Fruit fly (Drosophila melanogaster) whole organism, embryonic: Measurements from ENCODE around the gene Pex11c.

Experiments used
- Abd-B ChIP-seq: fragments of 200-800 bp; sonication (Bioruptor generic); optimal IDR thresholded peaks from 2 replicates; lab custom pipeline; 2018; ENCODE audit warnings: missing biosample characterization, mild to moderate bottlenecking, missing genetic modification characterization, moderate library complexity
- Ada2b ChIP-seq: fragments of 200-800 bp; sonication (Bioruptor generic); IDR thresholded peaks from 2 replicates; pipeline ENCODE4 v1.3.6; 2022; ENCODE audit warnings: missing biosample characterization, missing genetic modification characterization
- Bdp1 ChIP-seq: fragments of 200-800 bp; sonication (Bioruptor generic); optimal IDR thresholded peaks from 3 replicates; lab custom pipeline; 2016; ENCODE audit warnings: missing biosample characterization, missing genetic modification characterization
- BtbVII ChIP-seq: fragments of 200-800 bp; sonication (Bioruptor generic); optimal IDR thresholded peaks from 3 replicates; lab custom pipeline; 2017; ENCODE audit warnings: missing biosample characterization, mild to moderate bottlenecking, missing genetic modification characterization
- CG10543 ChIP-seq: fragments of 200-800 bp; sonication (Bioruptor generic); optimal IDR thresholded peaks from 3 replicates; lab custom pipeline; 2017; ENCODE audit warnings: missing biosample characterization, mild to moderate bottlenecking, missing genetic modification characterization, moderate library complexity
- CG11695 ChIP-seq: fragments of 200-800 bp; sonication (Bioruptor generic); IDR thresholded peaks from 3 replicates; pipeline ENCODE4 v1.3.6; 2022; ENCODE audit warnings: missing biosample characterization, missing genetic modification characterization
- CG13287 ChIP-seq: fragments of 200-800 bp; sonication (Bioruptor generic); IDR thresholded peaks from 2 replicates; pipeline ENCODE4 v1.3.6; 2022; ENCODE audit warnings: missing biosample characterization, missing genetic modification characterization; ENCODE audit not compliant: partially characterized antibody
- CG15011 ChIP-seq: fragments of 200-800 bp; sonication (Bioruptor generic); optimal IDR thresholded peaks from 3 replicates; lab custom pipeline; 2018; ENCODE audit warnings: missing biosample characterization, mild to moderate bottlenecking, missing genetic modification characterization
- CG18599 ChIP-seq: fragments of 200-800 bp; sonication (Bioruptor generic); optimal IDR thresholded peaks from 3 replicates; lab custom pipeline; 2017; ENCODE audit warnings: missing biosample characterization, missing genetic modification characterization, mild to moderate bottlenecking, moderate library complexity, missing genetic modification reagents
- CG2712 ChIP-seq: fragments of 200-800 bp; optimal IDR thresholded peaks from 3 replicates; lab custom pipeline; 2019; ENCODE audit warnings: missing biosample characterization, mild to moderate bottlenecking, missing genetic modification characterization, moderate library complexity
- CG2889 ChIP-seq: fragments of 200-800 bp; sonication (Bioruptor generic); IDR thresholded peaks from 3 replicates; pipeline ENCODE4 v1.3.6; 2022; ENCODE audit warnings: missing biosample characterization, missing genetic modification characterization
- CG3163 ChIP-seq: fragments of 200-800 bp; sonication (Bioruptor generic); optimal IDR thresholded peaks from 3 replicates; lab custom pipeline; 2016; ENCODE audit warnings: missing biosample characterization, missing genetic modification characterization
- CG32532 ChIP-seq: fragments of 200-800 bp; sonication (Bioruptor generic); IDR thresholded peaks from 2 replicates; pipeline ENCODE4 v1.3.6; 2022; ENCODE audit warnings: missing biosample characterization, missing genetic modification characterization
- CG32772 ChIP-seq: fragments of 200-800 bp; sonication (Bioruptor generic); IDR thresholded peaks from 2 replicates; pipeline ENCODE4 v1.3.6; 2022; ENCODE audit warnings: missing biosample characterization, missing genetic modification characterization
- CG3281 ChIP-seq: fragments of 200-800 bp; sonication (Bioruptor generic); optimal IDR thresholded peaks from 3 replicates; lab custom pipeline; 2017; ENCODE audit warnings: missing biosample characterization, mild to moderate bottlenecking, missing genetic modification characterization
- CG6765 ChIP-seq: fragments of 200-800 bp; sonication (Bioruptor generic); optimal IDR thresholded peaks from 3 replicates; lab custom pipeline; 2017; ENCODE audit warnings: missing biosample characterization, mild to moderate bottlenecking, missing genetic modification characterization
- CG7786 ChIP-seq: fragments of 200-800 bp; sonication (Bioruptor generic); optimal IDR thresholded peaks from 2 replicates; lab custom pipeline; 2016; ENCODE audit warnings: missing biosample characterization, missing genetic modification characterization
- CG8281 ChIP-seq: fragments of 200-800 bp; sonication (Bioruptor generic); optimal IDR thresholded peaks from 2 replicates; lab custom pipeline; 2018; ENCODE audit warnings: missing biosample characterization, mild to moderate bottlenecking, missing genetic modification characterization, moderate library complexity
- CoRest ChIP-seq: fragments of 200-800 bp; sonication (Bioruptor generic); optimal IDR thresholded peaks from 3 replicates; lab custom pipeline; 2018; ENCODE audit warnings: missing biosample characterization, mild to moderate bottlenecking, missing genetic modification characterization, moderate library complexity
- Dbx ChIP-seq: fragments of 200-800 bp; sonication (Bioruptor generic); IDR thresholded peaks from 3 replicates; pipeline ENCODE4 v1.3.6; 2022; ENCODE audit warnings: missing biosample characterization, missing genetic modification characterization
- Dll ChIP-seq: fragments of 200-800 bp; sonication (Bioruptor generic); IDR thresholded peaks from 4 replicates; pipeline ENCODE4 v1.3.6; 2022; ENCODE audit warnings: missing biosample characterization, missing genetic modification characterization; ENCODE audit not compliant: partially characterized antibody
- Hand ChIP-seq: fragments of 200-800 bp; sonication (Bioruptor generic); optimal IDR thresholded peaks from 2 replicates; lab custom pipeline; 2017; ENCODE audit warnings: mild to moderate bottlenecking, missing biosample characterization, missing genetic modification reagents, missing genetic modification characterization
- HmgD ChIP-seq: fragments of 200-800 bp; sonication (Bioruptor generic); optimal IDR thresholded peaks from 3 replicates; lab custom pipeline; 2016; ENCODE audit warnings: missing biosample characterization, missing genetic modification characterization
- Hmx ChIP-seq: fragments of 200-800 bp; sonication (Bioruptor generic); optimal IDR thresholded peaks from 2 replicates; lab custom pipeline; 2016; ENCODE audit warnings: missing biosample characterization, missing genetic modification characterization
- Pdp1 ChIP-seq, 2 experiments: fragments of 200-800 bp; sonication (Bioruptor generic); optimal IDR thresholded peaks; 3 replicates each; lab custom pipeline; 2016; ENCODE audit warnings: missing biosample characterization in 2 of 2, missing genetic modification characterization in 2 of 2, mild to moderate bottlenecking in 1 of 2, moderate library complexity in 1 of 2
- Ravus ChIP-seq: fragments of 200-800 bp; sonication (Bioruptor generic); IDR thresholded peaks from 2 replicates; pipeline ENCODE4 v1.3.6; 2022; ENCODE audit warnings: missing biosample characterization, missing genetic modification characterization
- Sox100B ChIP-seq: fragments of 200-800 bp; sonication (Bioruptor generic); optimal IDR thresholded peaks from 3 replicates; lab custom pipeline; 2018; ENCODE audit warnings: missing biosample characterization, mild to moderate bottlenecking, missing genetic modification characterization
- chinmo ChIP-seq: fragments of 200-800 bp; sonication (Bioruptor generic); IDR thresholded peaks from 4 replicates; pipeline ENCODE4 v1.3.6; 2022; ENCODE audit warnings: missing biosample characterization, missing genetic modification characterization; ENCODE audit not compliant: partially characterized antibody
- her ChIP-seq: fragments of 200-800 bp; sonication (Bioruptor generic); optimal IDR thresholded peaks from 2 replicates; lab custom pipeline; 2016; ENCODE audit warnings: missing biosample characterization, missing genetic modification characterization
- hkb ChIP-seq, 2 experiments: fragments of 200-800 bp in 1 of 2; fragments of >200 bp in 1 of 2; sonication (Bioruptor generic) in 1 of 2; IDR thresholded peaks in 1 of 2; optimal IDR thresholded peaks in 1 of 2; 2 replicates each; pipeline versions ENCODE4 v1.3.6 to Lab custom; 2017 to 2022; ENCODE audit warnings: missing biosample characterization in 1 of 2, missing genetic modification characterization in 1 of 2
- ind ChIP-seq: fragments of 200-800 bp; sonication (Bioruptor generic); optimal IDR thresholded peaks from 3 replicates; lab custom pipeline; 2016; ENCODE audit warnings: missing biosample characterization, missing genetic modification characterization
- insv ChIP-seq, 2 experiments: fragments of 200-800 bp; sonication (Bioruptor generic); optimal IDR thresholded peaks; 3 replicates each; lab custom pipeline; 2016 to 2018; ENCODE audit warnings: missing biosample characterization in 2 of 2, missing genetic modification characterization in 2 of 2
- lab ChIP-seq: fragments of 200-800 bp; sonication (Bioruptor generic); optimal IDR thresholded peaks from 3 replicates; lab custom pipeline; 2017; ENCODE audit warnings: missing biosample characterization, missing genetic modification characterization, mild to moderate bottlenecking, moderate library complexity, missing genetic modification reagents
- lmd ChIP-seq: fragments of 200-800 bp; sonication (Bioruptor generic); IDR thresholded peaks from 2 replicates; pipeline ENCODE4 v1.3.6; 2022; ENCODE audit warnings: missing biosample characterization, missing genetic modification characterization
- nmo ChIP-seq: fragments of 200-800 bp; sonication (Bioruptor generic); optimal IDR thresholded peaks from 2 replicates; lab custom pipeline; 2018; ENCODE audit warnings: missing biosample characterization, mild to moderate bottlenecking, missing genetic modification characterization, moderate library complexity
- pan ChIP-seq, 4 experiments: fragments of >200 bp in 3 of 4; fragments of 200-800 bp in 1 of 4; sonication (Bioruptor generic) in 1 of 4; optimal IDR thresholded peaks in 3 of 4; IDR thresholded peaks in 1 of 4; 2 replicates each; pipeline versions ENCODE4 v1.3.6 to Lab custom; 2017 to 2022; ENCODE audit warnings: missing biosample characterization in 2 of 4, missing genetic modification characterization in 2 of 4, mixed read lengths in 1 of 4
- pho ChIP-seq: fragments of 200-800 bp; sonication (Bioruptor generic); optimal IDR thresholded peaks from 2 replicates; lab custom pipeline; 2016; ENCODE audit warnings: missing biosample characterization, missing genetic modification characterization
- phol ChIP-seq: fragments of 200-800 bp; sonication (Bioruptor generic); optimal IDR thresholded peaks from 3 replicates; lab custom pipeline; 2018; ENCODE audit warnings: missing biosample characterization, mild to moderate bottlenecking, missing genetic modification characterization, moderate library complexity
- row ChIP-seq: fragments of 200-800 bp; sonication (Bioruptor generic); IDR thresholded peaks from 3 replicates; pipeline ENCODE4 v1.3.6; 2022; ENCODE audit warnings: missing biosample characterization, missing genetic modification characterization
- salm ChIP-seq: fragments of 200-800 bp; sonication (Bioruptor generic); optimal IDR thresholded peaks from 2 replicates; lab custom pipeline; 2018; ENCODE audit warnings: missing biosample characterization, mild to moderate bottlenecking, missing genetic modification characterization
- schlank ChIP-seq: fragments of 200-800 bp; sonication (Bioruptor generic); optimal IDR thresholded peaks from 2 replicates; lab custom pipeline; 2018; ENCODE audit warnings: missing biosample characterization, mild to moderate bottlenecking, missing genetic modification characterization
- sens ChIP-seq: fragments of 200-800 bp; sonication (Bioruptor generic); peaks from one replicate; lab custom pipeline; 2016; ENCODE audit warnings: missing biosample characterization, missing genetic modification characterization
- so ChIP-seq: fragments of 200-800 bp; sonication (Bioruptor generic); IDR thresholded peaks from 3 replicates; pipeline ENCODE4 v1.3.6; 2022; ENCODE audit warnings: missing biosample characterization, missing genetic modification characterization
- sob ChIP-seq: fragments of 200-800 bp; sonication (Bioruptor generic); IDR thresholded peaks from 2 replicates; pipeline ENCODE4 v1.3.6; 2022; ENCODE audit warnings: missing biosample characterization, missing genetic modification characterization
- ssp ChIP-seq: fragments of 200-800 bp; sonication (Bioruptor generic); IDR thresholded peaks from 2 replicates; pipeline ENCODE4 v1.3.6; 2022; ENCODE audit warnings: missing biosample characterization, missing genetic modification characterization
- stc ChIP-seq: fragments of 200-800 bp; sonication (Bioruptor generic); IDR thresholded peaks from 2 replicates; pipeline ENCODE4 v1.3.6; 2022; ENCODE audit warnings: missing biosample characterization, missing genetic modification characterization

Pex11c gene

DNA sequence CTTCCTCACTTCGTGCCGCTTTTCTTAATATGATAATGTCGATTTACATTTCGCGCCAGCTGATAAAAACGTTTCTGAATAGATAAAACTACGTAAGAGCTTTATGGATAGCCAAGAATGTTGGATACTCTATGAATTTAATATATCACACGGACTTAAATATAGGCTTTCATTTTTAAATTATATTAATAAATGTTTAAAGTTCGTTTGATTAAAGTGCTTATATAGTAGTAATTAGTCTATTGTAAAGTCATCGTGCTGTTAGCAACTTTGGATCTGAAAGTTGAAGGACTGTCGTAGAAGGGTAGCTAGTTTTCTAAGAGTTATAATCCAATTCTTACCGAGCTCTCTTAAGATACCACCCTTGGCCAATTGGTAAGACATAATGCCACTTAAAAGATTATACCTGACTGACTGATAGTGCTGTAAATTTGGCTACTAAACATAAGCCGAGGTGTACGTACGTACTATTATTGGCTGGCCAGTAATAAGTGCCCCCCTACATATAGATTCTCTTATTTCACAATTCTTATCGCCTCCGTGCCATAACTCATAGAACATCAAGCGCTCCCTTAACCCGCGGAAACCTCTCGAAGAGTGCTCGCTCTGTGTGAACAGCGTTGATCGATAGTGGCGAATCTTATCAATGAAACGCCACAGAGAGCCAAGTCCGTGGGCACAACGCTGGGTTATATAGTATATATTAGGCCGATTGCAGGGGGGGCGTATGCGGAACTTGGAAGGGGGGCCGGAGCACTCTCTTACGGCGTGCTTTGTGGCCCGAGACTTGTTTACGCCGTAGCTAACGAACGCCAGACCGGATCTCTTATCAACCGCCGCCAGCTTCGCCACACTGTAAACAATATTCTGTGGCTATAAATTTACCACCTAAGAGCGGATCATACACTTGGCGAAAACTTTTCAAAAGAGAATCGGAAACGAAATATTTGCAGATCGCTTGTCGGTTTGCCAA lies 47.6 kb upstream of the Pex11c start (continued):
- TF ChIP-seq phol (peak; percentile 7), HmgD (GFP tag; lab: Kevin White, UChicago) (no peak), sens (GFP tag; lab: Kevin White, UChicago) (peak; percentile 37), her (GFP tag; lab: Kevin White, UChicago) (peak; percentile 15), CG10543 (GFP tag; lab: Kevin White, UChicago) (peak; percentile 88), Ada2b (GFP tag; lab: Robert Waterston, UW) (peak; percentile 30; the same call in 1 of the 2 replicates), ssp (no peak), CG3163 (peak; percentile 91), insv (GFP tag; optimal IDR thresholded peaks at IDR 0.05; lab: Kevin White, UChicago) (no peak), hkb (optimal IDR thresholded peaks at IDR 0.05; lab: Kevin White, UChicago) (no peak), hkb (GFP tag; IDR thresholded peaks at IDR 0.05; lab: Robert Waterston, UW) (peak; percentile 41), schlank (tag; lab: Kevin White, UChicago) (no peak), Abd-B (GFP tag; lab: Kevin White, UChicago) (no peak), CG32772 (no peak), CG13287 (GFP tag; lab: Robert Waterston, UW) (no peak), CG11695 (GFP tag; lab: Robert Waterston, UW) (0 out of 3 replicates have a peak, but pooled peaks have one; percentile 43), Sox100B (GFP tag; lab: Kevin White, UChicago) (peak; percentile 8), CG18599 (GFP tag; lab: Kevin White, UChicago) (peak; percentile 35), chinmo (GFP tag; lab: Robert Waterston, UW) (0 out of 4 replicates have a peak, but pooled peaks have one; percentile 10), ind (GFP tag; lab: Kevin White, UChicago) (no peak), stc (GFP tag; lab: Robert Waterston, UW) (0 out of 2 replicates have a peak, but pooled peaks have one; percentile 17), Hmx (GFP tag; lab: Kevin White, UChicago) (no peak), CG6765 (GFP tag; lab: Kevin White, UChicago) (no peak), Bdp1 (GFP tag; lab: Kevin White, UChicago) (no peak), lmd (GFP tag; lab: Robert Waterston, UW) (peak; percentile 43; the same call in 1 of the 2 replicates), CG3281 (GFP tag; lab: Kevin White, UChicago) (peak; percentile 30), sob (GFP tag; lab: Robert Waterston, UW) (peak; percentile 49), Dll (GFP tag; lab: Robert Waterston, UW) (no peak), salm (tag; lab: Kevin White, UChicago) (no peak), lab (GFP tag; lab: Kevin White, UChicago) (peak; percentile 37), CoRest (tag; lab: Kevin White, UChicago) (peak; percentile 9), Ravus (no peak), CG7786 (GFP tag; lab: Kevin White, UChicago) (no peak), pan (optimal IDR thresholded peaks at IDR 0.05; lab: Kevin White, UChicago) (no peak), pan (GFP tag; optimal IDR thresholded peaks at IDR 0.05 in 1 of 2, IDR thresholded peaks at IDR 0.05 in 1 of 2) (peak in 1 of 2 experiments; percentile 40), CG2712 (tag; lab: Kevin White, UChicago) (peak; percentile 18), Hand (GFP tag; lab: Kevin White, UChicago) (peak; percentile 1), CG15011 (GFP tag; lab: Kevin White, UChicago) (no peak), row (GFP tag; lab: Robert Waterston, UW) (peak; percentile 61), Pdp1 (GFP tag; optimal IDR thresholded peaks at IDR 0.05; lab: Kevin White, UChicago) (peak in 1 of 2 experiments; percentile 90), CG2889 (GFP tag; lab: Robert Waterston, UW) (no peak), CG32532 (GFP tag; lab: Robert Waterston, UW) (peak; percentile 49; the same call in 1 of the 2 replicates), pho (no peak), nmo (GFP tag; lab: Kevin White, UChicago) (peak; percentile 10), Dbx (peak; percentile 45; the same call in 2 of the 3 replicates), CG8281 (tag; lab: Kevin White, UChicago) (no peak), so (GFP tag; lab: Robert Waterston, UW) (0 out of 3 replicates have a peak, but pooled peaks have one; percentile 41), BtbVII (GFP tag; lab: Kevin White, UChicago) (peak; percentile 9)
